Fruit fly (Drosophila melanogaster) whole organism, embryonic: ENCODE measurements around the gene ocn.

Experiments used
- Ada2b ChIP-seq: fragments of 200-800 bp; sonication (Bioruptor generic); IDR thresholded peaks from 2 replicates; pipeline ENCODE4 v1.3.6; 2022; ENCODE audit warnings: missing biosample characterization, missing genetic modification characterization
- B-H2 ChIP-seq: fragments of 200-800 bp; sonication (Bioruptor generic); optimal IDR thresholded peaks from 2 replicates; lab custom pipeline; 2018; ENCODE audit warnings: missing biosample characterization, mild to moderate bottlenecking, missing genetic modification characterization
- Bgb ChIP-seq: fragments of 200-800 bp; sonication (Bioruptor generic); IDR thresholded peaks from 2 replicates; pipeline ENCODE4 v1.3.6; 2022; ENCODE audit warnings: missing biosample characterization, missing genetic modification characterization; ENCODE audit not compliant: partially characterized antibody
- CG10654 ChIP-seq: fragments of 200-800 bp; sonication (Bioruptor generic); optimal IDR thresholded peaks from 2 replicates; lab custom pipeline; 2016; ENCODE audit warnings: missing biosample characterization, missing genetic modification characterization
- CG11085 ChIP-seq: fragments of 200-800 bp; sonication (Bioruptor generic); IDR thresholded peaks from 2 replicates; pipeline ENCODE4 v1.3.6; 2022; ENCODE audit warnings: missing biosample characterization, missing genetic modification characterization
- CG11560 ChIP-seq: fragments of 200-800 bp; sonication (Bioruptor generic); IDR thresholded peaks from 3 replicates; pipeline ENCODE4 v1.3.6; 2022; ENCODE audit warnings: missing biosample characterization, missing genetic modification characterization
- CG12659 ChIP-seq: fragments of 200-800 bp; sonication (Bioruptor generic); optimal IDR thresholded peaks from 3 replicates; lab custom pipeline; 2017; ENCODE audit warnings: mild to moderate bottlenecking, missing biosample characterization, missing genetic modification reagents, missing genetic modification characterization
- CG12942 ChIP-seq: fragments of 200-800 bp; sonication (Bioruptor generic); optimal IDR thresholded peaks from 3 replicates; lab custom pipeline; 2016; ENCODE audit warnings: missing biosample characterization, missing genetic modification characterization
- CG15696 ChIP-seq: fragments of 200-800 bp; sonication (Bioruptor generic); optimal IDR thresholded peaks from 2 replicates; lab custom pipeline; 2019; ENCODE audit warnings: missing biosample characterization, mild to moderate bottlenecking, missing genetic modification characterization, moderate library complexity
- CG16779 ChIP-seq: fragments of 200-800 bp; sonication (Bioruptor generic); IDR thresholded peaks from 2 replicates; pipeline ENCODE4 v1.3.6; 2022; ENCODE audit warnings: missing biosample characterization, missing genetic modification characterization
- CG17912 ChIP-seq: fragments of 200-800 bp; sonication (Bioruptor generic); optimal IDR thresholded peaks from 2 replicates; lab custom pipeline; 2018; ENCODE audit warnings: missing biosample characterization, mild to moderate bottlenecking, missing genetic modification characterization
- CG1792 ChIP-seq: fragments of 200-800 bp; sonication (Bioruptor generic); optimal IDR thresholded peaks from 2 replicates; lab custom pipeline; 2016; ENCODE audit warnings: missing biosample characterization, missing genetic modification characterization
- CG2202 ChIP-seq: fragments of 200-800 bp; sonication (Bioruptor generic); optimal IDR thresholded peaks from 2 replicates; lab custom pipeline; 2018; ENCODE audit warnings: missing biosample characterization, mild to moderate bottlenecking, missing genetic modification characterization
- CG2875 ChIP-seq: fragments of 200-800 bp; sonication (Bioruptor generic); optimal IDR thresholded peaks from 2 replicates; lab custom pipeline; 2017; ENCODE audit warnings: missing biosample characterization, mild to moderate bottlenecking, missing genetic modification characterization, missing genetic modification reagents
- CG3065 ChIP-seq: fragments of 200-800 bp; sonication (Bioruptor generic); optimal IDR thresholded peaks from 2 replicates; lab custom pipeline; 2016; ENCODE audit warnings: missing biosample characterization, missing genetic modification characterization
- CG3407 ChIP-seq: fragments of 200-800 bp; sonication (Bioruptor generic); optimal IDR thresholded peaks from 2 replicates; lab custom pipeline; 2018; ENCODE audit warnings: missing biosample characterization, mild to moderate bottlenecking, missing genetic modification characterization
- CG3995 ChIP-seq: fragments of 200-800 bp; sonication (Bioruptor generic); optimal IDR thresholded peaks from 3 replicates; lab custom pipeline; 2016; ENCODE audit warnings: missing biosample characterization, missing genetic modification characterization
- CG42726 ChIP-seq: fragments of 200-800 bp; sonication (Bioruptor generic); IDR thresholded peaks from 2 replicates; pipeline ENCODE4 v1.3.6; 2022; ENCODE audit warnings: missing biosample characterization, missing genetic modification characterization; ENCODE audit not compliant: partially characterized antibody
- CG43689 ChIP-seq: fragments of 200-800 bp; sonication (Bioruptor generic); IDR thresholded peaks from 2 replicates; pipeline ENCODE4 v1.3.6; 2022; ENCODE audit warnings: missing biosample characterization, missing genetic modification characterization
- CG4404 ChIP-seq: fragments of 200-800 bp; sonication (Bioruptor generic); IDR thresholded peaks from 2 replicates; pipeline ENCODE4 v1.3.6; 2022; ENCODE audit warnings: missing biosample characterization, missing genetic modification characterization
- CG8944 ChIP-seq: fragments of 200-800 bp; sonication (Bioruptor generic); optimal IDR thresholded peaks from 3 replicates; lab custom pipeline; 2016; ENCODE audit warnings: missing biosample characterization, missing genetic modification characterization
- Dip2 ChIP-seq: fragments of 200-800 bp; sonication (Bioruptor generic); IDR thresholded peaks from 2 replicates; pipeline ENCODE4 v1.3.6; 2022; ENCODE audit warnings: missing biosample characterization, missing genetic modification characterization
- Fer3 ChIP-seq: fragments of 200-800 bp; sonication (Bioruptor generic); optimal IDR thresholded peaks from 2 replicates; lab custom pipeline; 2018; ENCODE audit warnings: missing biosample characterization, mild to moderate bottlenecking, missing genetic modification characterization, moderate library complexity
- HmgZ ChIP-seq: fragments of 200-800 bp; sonication (Bioruptor generic); optimal IDR thresholded peaks from 2 replicates; lab custom pipeline; 2018; ENCODE audit warnings: missing biosample characterization, mild to moderate bottlenecking, missing genetic modification characterization
- Hmr ChIP-seq: fragments of 200-800 bp; sonication (Bioruptor generic); optimal IDR thresholded peaks from 3 replicates; lab custom pipeline; 2017; ENCODE audit warnings: mild to moderate bottlenecking, missing biosample characterization, missing genetic modification reagents, missing genetic modification characterization
- MTF-1 ChIP-seq: fragments of 200-800 bp; sonication (Bioruptor generic); optimal IDR thresholded peaks from 2 replicates; lab custom pipeline; 2018; ENCODE audit warnings: missing biosample characterization, mild to moderate bottlenecking, missing genetic modification characterization, borderline replicate concordance
- Pdp1 ChIP-seq, 2 experiments: fragments of 200-800 bp; sonication (Bioruptor generic); optimal IDR thresholded peaks; 3 replicates each; lab custom pipeline; 2016; ENCODE audit warnings: missing biosample characterization in 2 of 2, missing genetic modification characterization in 2 of 2, mild to moderate bottlenecking in 1 of 2, moderate library complexity in 1 of 2
- Sox100B ChIP-seq: fragments of 200-800 bp; sonication (Bioruptor generic); optimal IDR thresholded peaks from 3 replicates; lab custom pipeline; 2018; ENCODE audit warnings: missing biosample characterization, mild to moderate bottlenecking, missing genetic modification characterization
- Taf1 ChIP-seq: fragments of 200-800 bp; sonication (Bioruptor generic); IDR thresholded peaks from 2 replicates; pipeline ENCODE4 v1.3.6; 2022; ENCODE audit warnings: missing biosample characterization, missing genetic modification characterization
- Tbp ChIP-seq: fragments of >200 bp; optimal IDR thresholded peaks from 2 replicates; lab custom pipeline; 2018; ENCODE audit warnings: missing biosample characterization, missing genetic modification characterization
- Trl ChIP-seq, 3 experiments: fragments of >200 bp in 2 of 3; fragments of 200-800 bp in 1 of 3; sonication (Bioruptor generic) in 1 of 3; optimal IDR thresholded peaks; 2 replicates in 1 of 3; 3 replicates in 2 of 3; lab custom pipeline; 2016 to 2017; ENCODE audit warnings: missing biosample characterization in 1 of 3, missing genetic modification characterization in 1 of 3
- Xrp1 ChIP-seq: fragments of 200-800 bp; sonication (Bioruptor generic); IDR thresholded peaks from 2 replicates; pipeline ENCODE4 v1.3.6; 2022; ENCODE audit warnings: missing biosample characterization, missing genetic modification characterization
- YL-1 ChIP-seq: fragments of 200-800 bp; sonication (Bioruptor generic); optimal IDR thresholded peaks from 3 replicates; lab custom pipeline; 2017; ENCODE audit warnings: missing biosample characterization, mild to moderate bottlenecking, missing genetic modification characterization
- chm ChIP-seq: fragments of 200-800 bp; sonication (Bioruptor generic); IDR thresholded peaks from 2 replicates; pipeline ENCODE4 v1.3.6; 2022; ENCODE audit warnings: missing biosample characterization, missing genetic modification characterization
- ci ChIP-seq: fragments of 200-800 bp; sonication (Bioruptor generic); IDR thresholded peaks from 3 replicates; pipeline ENCODE4 v1.3.6; 2022; ENCODE audit warnings: missing biosample characterization, missing genetic modification characterization
- croc ChIP-seq: fragments of 200-800 bp; sonication (Bioruptor generic); conservative IDR thresholded peaks from 3 replicates; pipeline ENCODE4 v1.3.6; 2022; ENCODE audit warnings: missing biosample characterization, missing genetic modification characterization
- da ChIP-seq: fragments of 200-800 bp; sonication (Bioruptor generic); optimal IDR thresholded peaks from 2 replicates; lab custom pipeline; 2016; ENCODE audit warnings: missing biosample characterization, missing genetic modification characterization
- gem ChIP-seq: fragments of 200-800 bp; sonication (Bioruptor generic); optimal IDR thresholded peaks from 2 replicates; lab custom pipeline; 2019; ENCODE audit warnings: missing biosample characterization, mild to moderate bottlenecking, missing genetic modification characterization, moderate library complexity
- jumu ChIP-seq: fragments of 200-800 bp; sonication (Bioruptor generic); optimal IDR thresholded peaks from 3 replicates; lab custom pipeline; 2016; ENCODE audit warnings: missing biosample characterization, missing genetic modification characterization
- knrl ChIP-seq: fragments of 200-800 bp; sonication (Bioruptor generic); IDR thresholded peaks from 3 replicates; pipeline ENCODE4 v1.3.6; 2022; ENCODE audit warnings: missing biosample characterization, missing genetic modification characterization; ENCODE audit not compliant: partially characterized antibody
- odd ChIP-seq: fragments of 200-800 bp; sonication (Bioruptor generic); optimal IDR thresholded peaks from 2 replicates; lab custom pipeline; 2017; ENCODE audit warnings: missing biosample characterization, mild to moderate bottlenecking, missing genetic modification characterization
- pfk ChIP-seq: fragments of 200-800 bp; sonication (Bioruptor generic); optimal IDR thresholded peaks from 2 replicates; lab custom pipeline; 2018; ENCODE audit warnings: missing biosample characterization, mild to moderate bottlenecking, missing genetic modification characterization, moderate library complexity
- row ChIP-seq: fragments of 200-800 bp; sonication (Bioruptor generic); IDR thresholded peaks from 3 replicates; pipeline ENCODE4 v1.3.6; 2022; ENCODE audit warnings: missing biosample characterization, missing genetic modification characterization
- sd ChIP-seq: fragments of 200-800 bp; sonication (Bioruptor generic); optimal IDR thresholded peaks from 3 replicates; lab custom pipeline; 2018; ENCODE audit warnings: missing biosample characterization, mild to moderate bottlenecking, missing genetic modification characterization, moderate library complexity
- sug ChIP-seq: fragments of 200-800 bp; optimal IDR thresholded peaks from 2 replicates; lab custom pipeline; 2019; ENCODE audit warnings: missing biosample characterization, mild to moderate bottlenecking, missing genetic modification characterization, moderate library complexity
- tx ChIP-seq: fragments of 200-800 bp; sonication (Bioruptor generic); optimal IDR thresholded peaks from 2 replicates; lab custom pipeline; 2016; ENCODE audit warnings: missing biosample characterization, missing genetic modification characterization
- unc-4 ChIP-seq: fragments of 200-800 bp; sonication (Bioruptor generic); IDR thresholded peaks from 2 replicates; pipeline ENCODE4 v1.3.6; 2022; ENCODE audit warnings: missing biosample characterization, missing genetic modification characterization; ENCODE audit not compliant: partially characterized antibody
- vvl ChIP-seq: fragments of 200-800 bp; sonication (Bioruptor generic); IDR thresholded peaks from 2 replicates; pipeline ENCODE4 v1.3.6; 2022; ENCODE audit warnings: missing biosample characterization, missing genetic modification characterization
- zen2 ChIP-seq: fragments of 200-800 bp; sonication (Bioruptor generic); IDR thresholded peaks from 3 replicates; pipeline ENCODE4 v1.3.6; 2022; ENCODE audit warnings: missing biosample characterization, missing genetic modification characterization; ENCODE audit not compliant: partially characterized antibody
- zfh2 ChIP-seq: fragments of 200-800 bp; sonication (Bioruptor generic); optimal IDR thresholded peaks from 2 replicates; lab custom pipeline; 2016; ENCODE audit warnings: missing biosample characterization, missing genetic modification characterization

Gene ocn

dm6 chr3R:30056592-30057135 lies 19.1 kb upstream of the ocn start, which contains the start of the genes CG7950 and Rpp14a (continued):
- TF ChIP-seq CG8944 (GFP tag; lab: Kevin White, UChicago) (peak; percentile 62), Hmr (GFP tag; lab: Kevin White, UChicago) (peak; percentile 79), Tbp (GFP tag; lab: Kevin White, UChicago) (no peak), CG15696 (tag; lab: Kevin White, UChicago) (peak; percentile 74), CG42726 (no peak), B-H2 (peak; percentile 85), CG17912 (GFP tag; lab: Kevin White, UChicago) (peak; percentile 5), Taf1 (GFP tag; lab: Robert Waterston, UW) (peak; percentile 73), sd (tag; lab: Kevin White, UChicago) (peak; percentile 15), CG3995 (GFP tag; lab: Kevin White, UChicago) (peak; percentile 40), gem (tag; lab: Kevin White, UChicago) (peak; percentile 88), croc (GFP tag; lab: Robert Waterston, UW) (no peak; the same call in 1 of the 3 replicates), YL-1 (peak; percentile 83), zen2 (GFP tag; lab: Robert Waterston, UW) (no peak; the same call in 2 of the 3 replicates), CG1792 (GFP tag; lab: Kevin White, UChicago) (peak; percentile 73), Fer3 (tag; lab: Kevin White, UChicago) (peak; percentile 84), pfk (GFP tag; lab: Kevin White, UChicago) (no peak), CG4404 (GFP tag; lab: Robert Waterston, UW) (peak; percentile 72), CG2202 (peak; percentile 55), da (GFP tag; lab: Kevin White, UChicago) (peak; percentile 50), knrl (GFP tag; lab: Robert Waterston, UW) (no peak), CG3407 (GFP tag; lab: Kevin White, UChicago) (peak; percentile 36), CG11085 (GFP tag; lab: Robert Waterston, UW) (peak; percentile 68), unc-4 (GFP tag; lab: Robert Waterston, UW) (no peak), chm (GFP tag; lab: Robert Waterston, UW) (peak; percentile 75), Dip2 (GFP tag; lab: Robert Waterston, UW) (no peak), Sox100B (GFP tag; lab: Kevin White, UChicago) (no peak), Bgb (GFP tag; lab: Robert Waterston, UW) (no peak), sug (peak; percentile 83), MTF-1 (GFP tag; lab: Kevin White, UChicago) (no peak), Xrp1 (GFP tag; lab: Robert Waterston, UW) (peak; percentile 86), Ada2b (GFP tag; lab: Robert Waterston, UW) (peak; percentile 64), CG12942 (GFP tag; lab: Kevin White, UChicago) (peak; percentile 79), CG12659 (GFP tag; lab: Kevin White, UChicago) (peak; percentile 65), HmgZ (tag; lab: Kevin White, UChicago) (peak; percentile 89), vvl (peak; percentile 87), CG11560 (tag; lab: Robert Waterston, UW) (no peak), ci (peak; percentile 91), zfh2 (peak; percentile 89), CG16779 (peak; percentile 62), Trl (optimal IDR thresholded peaks at IDR 0.05; lab: Kevin White, UChicago) (no peak), Trl (GFP tag; optimal IDR thresholded peaks at IDR 0.05; lab: Kevin White, UChicago) (peak; percentile 84), row (peak; percentile 88), odd (GFP tag; lab: Kevin White, UChicago) (peak; percentile 54), jumu (GFP tag; lab: Kevin White, UChicago) (peak; percentile 73), CG43689 (GFP tag; lab: Robert Waterston, UW) (peak; percentile 22; the same call in 1 of the 2 replicates), CG2875 (GFP tag; lab: Kevin White, UChicago) (peak; percentile 39), CG3065 (no peak), tx (GFP tag; lab: Kevin White, UChicago) (peak; percentile 71), CG10654 (GFP tag; lab: Kevin White, UChicago) (peak; percentile 67), Pdp1 (GFP tag; optimal IDR thresholded peaks at IDR 0.05; lab: Kevin White, UChicago) (peak; percentile 83 to 97)
